Worm (Caenorhabditis elegans) whole organism, young adult: ENCODE measurements around the gene C24H11.5.

Experiments
- B0019.2 ChIP-seq: fragments of 200-800 bp; sonication (Bioruptor generic); conservative IDR thresholded peaks from 2 replicates; pipeline ENCODE4 v1.3.6; 2022; ENCODE audit warnings: missing genetic modification reagents, missing genetic modification characterization, missing compliant biosample characterization
- B0035.1 ChIP-seq: sonication (generic microtip); optimal IDR thresholded peaks from 2 replicates; lab custom pipeline; 2016; ENCODE audit warnings: missing genetic modification characterization, mild to moderate bottlenecking, missing compliant biosample characterization, missing genotype, missing genetic modification reagents
- B0261.1 ChIP-seq: sonication (generic microtip); optimal IDR thresholded peaks from 2 replicates; lab custom pipeline; 2016; ENCODE audit warnings: mild to moderate bottlenecking, missing genetic modification characterization, moderate library complexity, missing compliant biosample characterization
- B0336.3 ChIP-seq: fragments of 200-800 bp; sonication (Bioruptor generic); IDR thresholded peaks from 2 replicates; pipeline ENCODE4 v1.3.6; 2022; ENCODE audit warnings: missing genetic modification characterization, missing compliant biosample characterization
- C06A6.2 ChIP-seq: fragments of 200-800 bp; sonication (Bioruptor generic); conservative IDR thresholded peaks from 2 replicates; pipeline ENCODE4 v1.3.6; 2022; ENCODE audit warnings: missing genetic modification characterization, missing compliant biosample characterization
- C17E4.6 ChIP-seq: fragments of 200-800 bp; sonication (Bioruptor generic); IDR thresholded peaks from 2 replicates; pipeline ENCODE4 v1.3.6; 2022; ENCODE audit warnings: missing genetic modification reagents, missing genetic modification characterization, missing compliant biosample characterization
- F10E7.11 ChIP-seq: sonication (generic microtip); optimal IDR thresholded peaks from 2 replicates; lab custom pipeline; 2017; ENCODE audit warnings: mild to moderate bottlenecking, missing genetic modification characterization, moderate library complexity, missing compliant biosample characterization
- F22D6.2 ChIP-seq: sonication (generic microtip); optimal IDR thresholded peaks from 2 replicates; lab custom pipeline; 2016; ENCODE audit warnings: mild to moderate bottlenecking, missing genetic modification characterization, missing compliant biosample characterization
- T26A5.8 ChIP-seq: sonication (generic microtip); optimal IDR thresholded peaks from 2 replicates; lab custom pipeline; 2016; ENCODE audit warnings: missing genetic modification characterization, missing compliant biosample characterization
- Y53G8AR.9 ChIP-seq: fragments of 200-800 bp; sonication (Bioruptor generic); conservative IDR thresholded peaks from 2 replicates; pipeline ENCODE4 v1.3.6; 2022; ENCODE audit warnings: missing genetic modification reagents, missing genetic modification characterization, missing compliant biosample characterization
- Y56A3A.18 ChIP-seq: fragments of 200-800 bp; sonication (Bioruptor generic); IDR thresholded peaks from 2 replicates; pipeline ENCODE4 v1.3.6; 2022; ENCODE audit warnings: missing genetic modification reagents, missing genetic modification characterization, missing compliant biosample characterization
- Y67H2A.10 ChIP-seq: fragments of 200-800 bp; sonication (Bioruptor generic); conservative IDR thresholded peaks from 2 replicates; pipeline ENCODE4 v1.3.6; 2022; ENCODE audit warnings: missing genetic modification reagents, missing genetic modification characterization, missing compliant biosample characterization
- akir-1 ChIP-seq: fragments of 200-800 bp; sonication (Bioruptor generic); optimal IDR thresholded peaks from 2 replicates; lab custom pipeline; 2018; ENCODE audit warnings: mild to moderate bottlenecking, missing genetic modification characterization, moderate library complexity, missing compliant biosample characterization
- aptf-2 ChIP-seq: fragments of 200-800 bp; sonication (Bioruptor generic); conservative IDR thresholded peaks from 2 replicates; pipeline ENCODE4 v1.3.6; 2022; ENCODE audit warnings: missing genetic modification reagents, missing genetic modification characterization, missing compliant biosample characterization
- attf-6 ChIP-seq: fragments of 200-800 bp; sonication (Bioruptor generic); IDR thresholded peaks from 2 replicates; pipeline ENCODE4 v1.3.6; 2022; ENCODE audit warnings: missing genetic modification reagents, missing genetic modification characterization, missing compliant biosample characterization
- bed-2 ChIP-seq: fragments of 200-800 bp; sonication (Bioruptor generic); IDR thresholded peaks from 2 replicates; pipeline ENCODE4 v1.3.6; 2022; ENCODE audit warnings: missing genetic modification reagents, missing genetic modification characterization, missing compliant biosample characterization
- ceh-100 ChIP-seq: fragments of 200-800 bp; sonication (Bioruptor generic); IDR thresholded peaks from 2 replicates; pipeline ENCODE4 v1.3.6; 2022; ENCODE audit warnings: missing genetic modification reagents, missing genetic modification characterization, missing compliant biosample characterization
- ceh-27 ChIP-seq: fragments of 200-800 bp; sonication (Bioruptor generic); optimal IDR thresholded peaks from 2 replicates; lab custom pipeline; 2018; ENCODE audit warnings: mild to moderate bottlenecking, missing genetic modification characterization, moderate library complexity, missing compliant biosample characterization
- ceh-40 ChIP-seq: fragments of 200-800 bp; sonication (Bioruptor generic); IDR thresholded peaks from 2 replicates; pipeline ENCODE4 v1.3.6; 2022; ENCODE audit warnings: missing genetic modification characterization, missing compliant biosample characterization
- ceh-91 ChIP-seq: fragments of 200-800 bp; sonication (Bioruptor generic); IDR thresholded peaks from 2 replicates; pipeline ENCODE4 v1.3.6; 2022; ENCODE audit warnings: missing genetic modification reagents, missing genetic modification characterization, missing compliant biosample characterization
- dox-1 ChIP-seq: fragments of 200-800 bp; sonication (Bioruptor generic); IDR thresholded peaks from 2 replicates; pipeline ENCODE4 v1.3.6; 2022; ENCODE audit warnings: missing genetic modification reagents, missing genetic modification characterization, missing compliant biosample characterization
- efl-1 ChIP-seq: fragments of 150-350 bp; optimal IDR thresholded peaks from 2 replicates; lab custom pipeline; 2014; ENCODE audit warnings: missing biosample characterization, missing genetic modification reagents, missing genetic modification characterization
- egrh-3 ChIP-seq: fragments of 200-800 bp; sonication (Bioruptor generic); IDR thresholded peaks from 2 replicates; pipeline ENCODE4 v1.3.6; 2022; ENCODE audit warnings: missing genetic modification reagents, missing genetic modification characterization, missing compliant biosample characterization
- ekl-4 ChIP-seq: fragments of 200-800 bp; sonication (Bioruptor generic); IDR thresholded peaks from 2 replicates; pipeline ENCODE4 v1.3.6; 2022; ENCODE audit warnings: missing genetic modification reagents, missing genetic modification characterization, missing compliant biosample characterization
- fkh-3 ChIP-seq: sonication (generic microtip); optimal IDR thresholded peaks from 2 replicates; lab custom pipeline; 2016; ENCODE audit warnings: mild to moderate bottlenecking, missing genetic modification characterization, missing compliant biosample characterization
- him-1 ChIP-seq: sonication (generic microtip); optimal IDR thresholded peaks from 2 replicates; lab custom pipeline; 2016; ENCODE audit warnings: missing genotype, missing genetic modification reagents, missing genetic modification characterization, missing compliant biosample characterization
- hlh-26 ChIP-seq: fragments of 200-800 bp; sonication (Bioruptor generic); conservative IDR thresholded peaks from 2 replicates; pipeline ENCODE4 v1.3.6; 2022; ENCODE audit warnings: missing genetic modification reagents, missing genetic modification characterization, missing compliant biosample characterization
- hmg-1.2 ChIP-seq: fragments of 200-800 bp; sonication (Bioruptor generic); IDR thresholded peaks from 2 replicates; pipeline ENCODE4 v1.3.6; 2022; ENCODE audit warnings: missing genetic modification reagents, missing genetic modification characterization, missing compliant biosample characterization
- lag-1 ChIP-seq: fragments of 200-800 bp; sonication (Bioruptor generic); IDR thresholded peaks from 2 replicates; pipeline ENCODE4 v1.3.6; 2022; ENCODE audit warnings: missing genetic modification reagents, missing genetic modification characterization, missing compliant biosample characterization
- lin-40 ChIP-seq: sonication (generic microtip); optimal IDR thresholded peaks from 2 replicates; lab custom pipeline; 2016; ENCODE audit warnings: missing genetic modification characterization, mild to moderate bottlenecking, missing compliant biosample characterization, missing genotype, missing genetic modification reagents
- lir-1 ChIP-seq: fragments of 200-800 bp; sonication (Bioruptor generic); conservative IDR thresholded peaks from 2 replicates; pipeline ENCODE4 v1.3.6; 2022; ENCODE audit warnings: missing genetic modification reagents, missing genetic modification characterization, missing compliant biosample characterization
- lsl-1 ChIP-seq: fragments of 200-800 bp; sonication (Bioruptor generic); optimal IDR thresholded peaks from 2 replicates; lab custom pipeline; 2018; ENCODE audit warnings: mild to moderate bottlenecking, missing genetic modification characterization, moderate library complexity, missing compliant biosample characterization
- madf-6 ChIP-seq: fragments of 200-800 bp; sonication (Bioruptor generic); IDR thresholded peaks from 2 replicates; pipeline ENCODE4 v1.3.6; 2022; ENCODE audit warnings: missing genetic modification reagents, missing genetic modification characterization, missing compliant biosample characterization
- nfya-2 ChIP-seq: fragments of 200-800 bp; sonication (Bioruptor generic); IDR thresholded peaks from 2 replicates; pipeline ENCODE4 v1.3.6; 2022; ENCODE audit warnings: missing genetic modification reagents, missing genetic modification characterization, missing compliant biosample characterization
- repo-1 ChIP-seq: sonication (generic microtip); optimal IDR thresholded peaks from 2 replicates; lab custom pipeline; 2017; ENCODE audit warnings: mild to moderate bottlenecking, missing genetic modification characterization, missing compliant biosample characterization
- rpc-1 ChIP-seq, 2 experiments: fragments of 150-350 bp in 1 of 2; sonication (generic microtip) in 1 of 2; optimal IDR thresholded peaks; 2 replicates each; lab custom pipeline; 2014 to 2018; ENCODE audit warnings: missing biosample characterization in 1 of 2, missing genetic modification characterization in 1 of 2, missing genetic modification reagents in 1 of 2, missing genotype in 1 of 2
- sdz-38 ChIP-seq: sonication (generic microtip); optimal IDR thresholded peaks from 2 replicates; lab custom pipeline; 2016; ENCODE audit warnings: missing genotype, missing genetic modification characterization, missing compliant biosample characterization
- sea-2 ChIP-seq: fragments of 200-800 bp; sonication (Bioruptor generic); IDR thresholded peaks from 2 replicates; pipeline ENCODE4 v1.3.6; 2022; ENCODE audit warnings: missing genetic modification characterization, missing compliant biosample characterization
- snpc-1.1 ChIP-seq: sonication (generic microtip); optimal IDR thresholded peaks from 2 replicates; lab custom pipeline; 2017; ENCODE audit warnings: missing genetic modification characterization, mild to moderate bottlenecking, missing compliant biosample characterization, antibody characterized with exemption, moderate library complexity, missing genotype, missing genetic modification reagents; ENCODE audit not compliant: insufficient read depth
- snpc-3.4 ChIP-seq: sonication (generic microtip); optimal IDR thresholded peaks from 2 replicates; lab custom pipeline; 2017; ENCODE audit warnings: missing genetic modification characterization, mild to moderate bottlenecking, missing compliant biosample characterization, antibody characterized with exemption, moderate library complexity, missing genotype, missing genetic modification reagents
- tbp1 ChIP-seq: fragments of 200-800 bp; sonication (Bioruptor generic); optimal IDR thresholded peaks from 2 replicates; lab custom pipeline; 2018; ENCODE audit warnings: mild to moderate bottlenecking, missing genetic modification characterization, missing compliant biosample characterization
- tlf-1 ChIP-seq: fragments of 200-800 bp; sonication (Bioruptor generic); optimal IDR thresholded peaks from 2 replicates; lab custom pipeline; 2018; ENCODE audit warnings: mild to moderate bottlenecking, missing genetic modification characterization, missing compliant biosample characterization
- xnd-1 ChIP-seq: sonication (generic microtip); optimal IDR thresholded peaks from 2 replicates; lab custom pipeline; 2016; ENCODE audit warnings: missing genotype, missing genetic modification reagents, missing genetic modification characterization, missing compliant biosample characterization
- ztf-18 ChIP-seq: sonication (generic microtip); optimal IDR thresholded peaks from 2 replicates; lab custom pipeline; 2016; ENCODE audit warnings: missing genotype, mild to moderate bottlenecking, missing genetic modification characterization, missing compliant biosample characterization
- ztf-25 ChIP-seq: fragments of 200-800 bp; sonication (Bioruptor generic); IDR thresholded peaks from 2 replicates; pipeline ENCODE4 v1.3.6; 2022; ENCODE audit warnings: missing genetic modification reagents, missing genetic modification characterization, missing compliant biosample characterization
- ztf-26 ChIP-seq: sonication (generic microtip); optimal IDR thresholded peaks from 2 replicates; lab custom pipeline; 2017; ENCODE audit warnings: missing genetic modification characterization, missing compliant biosample characterization
- ztf-28 ChIP-seq: fragments of 200-800 bp; sonication (Bioruptor generic); IDR thresholded peaks from 2 replicates; pipeline ENCODE4 v1.3.6; 2022; ENCODE audit warnings: missing genetic modification reagents, missing genetic modification characterization, missing compliant biosample characterization
- ztf-3 ChIP-seq: fragments of 200-800 bp; sonication (Bioruptor generic); optimal IDR thresholded peaks from 2 replicates; lab custom pipeline; 2018; ENCODE audit warnings: mild to moderate bottlenecking, missing genetic modification characterization, missing compliant biosample characterization

The C24H11.5 gene

DNA sequence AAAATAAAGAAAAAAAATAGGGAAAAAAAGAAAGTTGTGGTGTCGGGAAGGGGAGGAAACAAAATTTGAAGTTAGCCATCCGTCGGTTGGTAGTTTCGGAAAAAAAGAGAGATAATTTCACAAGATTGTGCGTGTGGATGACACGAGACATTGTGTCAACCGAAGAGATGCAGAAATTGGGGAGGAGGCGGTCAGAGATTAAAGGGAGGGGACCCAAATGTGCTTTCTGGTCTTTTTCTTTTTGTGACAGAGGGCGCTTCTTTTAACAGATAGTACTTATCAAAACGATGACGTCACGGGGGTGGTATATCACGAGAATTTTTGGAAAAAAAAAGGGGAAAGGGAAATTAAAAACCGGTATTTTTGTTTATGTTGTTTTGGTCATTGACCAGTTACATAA lies 41.6 kb upstream of the C24H11.5 start (continued):
- no peak for TF ChIP-seq Y56A3A.18 (GFP tag; lab: Robert Waterston, UW)
- no peak for TF ChIP-seq egrh-3 (GFP tag; lab: Robert Waterston, UW)
- TF ChIP-seq akir-1 (GFP tag; lab: Kevin White, UChicago) = no peak
- TF ChIP-seq B0035.1 (tag; lab: Kevin White, UChicago) = no peak
- no peak for TF ChIP-seq ztf-18 (tag; lab: Kevin White, UChicago)
- no peak for TF ChIP-seq ceh-100 (GFP tag; lab: Robert Waterston, UW)
- TF ChIP-seq lir-1 (GFP tag; lab: Robert Waterston, UW) = no peak
- TF ChIP-seq hmg-1.2 = peak; percentile 42; the same call in 1 of the 2 replicates
- no peak for TF ChIP-seq T26A5.8 (tag; lab: Kevin White, UChicago)
- TF ChIP-seq rpc-1 (optimal IDR thresholded peaks at IDR 0.05; lab: Kevin White, UChicago) = no peak
- no peak for TF ChIP-seq rpc-1 (tag; optimal IDR thresholded peaks at IDR 0.05; lab: Kevin White, UChicago)
- TF ChIP-seq sea-2 (GFP tag; lab: Robert Waterston, UW) = no peak
- no peak for TF ChIP-seq sdz-38 (tag; lab: Kevin White, UChicago)
- no peak for TF ChIP-seq efl-1 (GFP tag; lab: Kevin White, UChicago)
- no peak for TF ChIP-seq B0019.2 (GFP tag; lab: Robert Waterston, UW)
- no peak for TF ChIP-seq attf-6 (GFP tag; lab: Robert Waterston, UW)
- no peak for TF ChIP-seq B0261.1
- no peak for TF ChIP-seq ztf-25 (GFP tag; lab: Robert Waterston, UW)
- TF ChIP-seq Y53G8AR.9 = no peak
- no peak for TF ChIP-seq tlf-1 (GFP tag; lab: Kevin White, UChicago)
- peak; percentile 65 for TF ChIP-seq ztf-26 (tag; lab: Kevin White, UChicago)
- TF ChIP-seq C06A6.2 = 0 out of 2 replicates have a peak, but pooled peaks have one; percentile 22
- TF ChIP-seq Y67H2A.10 (GFP tag; lab: Robert Waterston, UW) = no peak
- TF ChIP-seq fkh-3 (tag; lab: Kevin White, UChicago) = no peak
- no peak for TF ChIP-seq ceh-91 (GFP tag; lab: Robert Waterston, UW)
- TF ChIP-seq lag-1 = no peak
- TF ChIP-seq ekl-4 = no peak
- TF ChIP-seq repo-1 (tag; lab: Kevin White, UChicago) = no peak
- no peak for TF ChIP-seq xnd-1
- TF ChIP-seq hlh-26 (GFP tag; lab: Robert Waterston, UW) = no peak

DNA sequence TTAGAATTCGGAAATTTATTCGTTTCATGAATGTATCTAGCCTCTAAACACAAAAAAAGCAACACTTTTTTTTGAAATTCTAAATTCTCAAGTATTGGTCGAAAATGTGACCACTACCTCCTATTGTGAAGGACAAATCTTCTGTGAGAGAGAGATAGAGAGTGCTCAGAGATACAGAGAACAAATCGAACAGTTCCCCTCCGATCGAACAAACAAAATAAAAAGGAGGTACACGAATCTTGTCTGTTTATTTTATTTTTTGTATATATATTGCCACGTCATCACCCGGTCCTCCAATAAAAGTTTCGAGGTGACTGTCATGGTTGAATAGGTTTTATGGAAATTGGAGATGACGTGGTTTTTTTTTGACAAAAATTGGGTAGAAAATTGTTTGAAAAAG lies 39.2 kb upstream of the C24H11.5 start:
- no peak for TF ChIP-seq bed-2
- TF ChIP-seq ztf-25 (GFP tag; lab: Robert Waterston, UW) = no peak
- no peak for TF ChIP-seq F10E7.11
- TF ChIP-seq snpc-3.4 = no peak
- TF ChIP-seq lsl-1 (GFP tag; lab: Kevin White, UChicago) = no peak
- no peak for TF ChIP-seq ztf-28 (GFP tag; lab: Robert Waterston, UW)
- no peak for TF ChIP-seq B0336.3 (GFP tag; lab: Robert Waterston, UW)
- TF ChIP-seq him-1 (tag; lab: Kevin White, UChicago) = no peak

DNA sequence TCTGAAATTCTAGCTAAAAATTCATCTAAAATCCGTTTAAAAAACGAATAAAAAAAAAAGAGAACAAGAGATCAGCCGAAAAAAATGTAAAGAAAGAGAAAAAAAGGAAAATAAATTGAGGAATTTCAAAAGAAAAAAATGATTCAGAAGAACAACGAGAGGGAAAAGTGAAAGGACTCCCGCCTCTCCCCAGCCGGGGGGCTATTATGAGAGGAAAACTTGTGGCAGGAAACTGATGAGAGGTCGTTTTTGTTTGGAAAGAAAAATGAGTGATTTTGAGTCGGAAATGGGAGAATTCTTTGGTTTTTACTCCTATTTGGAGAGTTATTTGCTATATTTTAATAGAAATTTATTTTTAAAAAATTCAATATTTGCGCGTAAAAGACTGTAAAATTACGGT lies 37.8 kb upstream of the C24H11.5 start:
- no peak for TF ChIP-seq ceh-40 (GFP tag; lab: Robert Waterston, UW)
- TF ChIP-seq snpc-1.1 (tag; lab: Kevin White, UChicago) = no peak
- TF ChIP-seq aptf-2 (GFP tag; lab: Robert Waterston, UW) = no peak
- no peak for TF ChIP-seq ceh-27 (GFP tag; lab: Kevin White, UChicago)
- no peak for TF ChIP-seq lsl-1 (GFP tag; lab: Kevin White, UChicago)
- no peak for TF ChIP-seq lin-40 (tag; lab: Kevin White, UChicago)
- TF ChIP-seq Y53G8AR.9 = no peak
- no peak for TF ChIP-seq F10E7.11
- TF ChIP-seq madf-6 (GFP tag; lab: Robert Waterston, UW) = no peak
- no peak for TF ChIP-seq nfya-2
- TF ChIP-seq ztf-3 (GFP tag; lab: Kevin White, UChicago) = no peak
- no peak for TF ChIP-seq dox-1
- TF ChIP-seq fkh-3 (tag; lab: Kevin White, UChicago) = no peak
- no peak for TF ChIP-seq F22D6.2
- TF ChIP-seq C17E4.6 (GFP tag; lab: Robert Waterston, UW) = no peak
- TF ChIP-seq tbp1 = no peak
